Fruit fly (Drosophila melanogaster) Kc167 (cell line): ENCODE measurements around the gene GlnRS.

ENCODE experiments used
- Myc ChIP-seq: fragments of >200 bp; optimal IDR thresholded peaks from 2 replicates; lab custom pipeline; 2017; ENCODE audit warnings: missing external identifiers
- Sin3A ChIP-seq: fragments of >200 bp; optimal IDR thresholded peaks from 2 replicates; lab custom pipeline; 2018; ENCODE audit warnings: missing external identifiers
- h ChIP-seq: fragments of >200 bp; optimal IDR thresholded peaks from 3 replicates; lab custom pipeline; 2018; ENCODE audit warnings: missing external identifiers
- insv ChIP-seq: fragments of >200 bp; optimal IDR thresholded peaks from 3 replicates; lab custom pipeline; 2018; ENCODE audit warnings: missing external identifiers
- psq ChIP-seq: fragments of >200 bp; optimal IDR thresholded peaks from 2 replicates; lab custom pipeline; 2017; ENCODE audit warnings: missing external identifiers
- ttk ChIP-seq: sonication (Bioruptor generic); optimal IDR thresholded peaks from 2 replicates; lab custom pipeline; 2017; ENCODE audit warnings: missing external identifiers

GlnRS gene

dm6 chr3R:25273537-25273936 lies 8.0 kb upstream of the GlnRS start, which contains the start of gene CG11878:
Gene CG11878 (plus strand): TSS chr3R:25273837.
- no peak for TF ChIP-seq h (lab: Kevin White, UChicago)
- no peak for TF ChIP-seq insv (lab: Kevin White, UChicago)
- no peak for TF ChIP-seq ttk (lab: Kevin White, UChicago)
- TF ChIP-seq psq (lab: Kevin White, UChicago): no peak
- no peak for TF ChIP-seq Sin3A (lab: Kevin White, UChicago)
- TF ChIP-seq Myc (lab: Kevin White, UChicago): no peak

dm6 chr3R:25269909-25270308 lies 4.4 kb upstream of the GlnRS start, which contains the start of the genes CG11889 and CG11891:
Gene CG11889 (plus strand): TSS chr3R:25270209.
Gene CG11891 (plus strand): TSS chr3R:25270209.
- TF ChIP-seq psq (lab: Kevin White, UChicago): no peak
- no peak for TF ChIP-seq Myc (lab: Kevin White, UChicago)
- no peak for TF ChIP-seq h (lab: Kevin White, UChicago)
- no peak for TF ChIP-seq Sin3A (lab: Kevin White, UChicago)
- TF ChIP-seq ttk (lab: Kevin White, UChicago): no peak
- TF ChIP-seq insv (lab: Kevin White, UChicago): no peak

dm6 chr3R:25266751-25267150 lies 1.2 kb upstream of the GlnRS start:
- TF ChIP-seq insv (lab: Kevin White, UChicago): no peak
- TF ChIP-seq Sin3A (lab: Kevin White, UChicago): no peak
- TF ChIP-seq h (lab: Kevin White, UChicago): no peak
- TF ChIP-seq psq (lab: Kevin White, UChicago): no peak

- no peak for TF ChIP-seq ttk (lab: Kevin White, UChicago)
- no peak for TF ChIP-seq insv (lab: Kevin White, UChicago)
- TF ChIP-seq h (lab: Kevin White, UChicago): no peak
- TF ChIP-seq Myc (lab: Kevin White, UChicago): no peak
- TF ChIP-seq Sin3A (lab: Kevin White, UChicago): no peak
- TF ChIP-seq psq (lab: Kevin White, UChicago): no peak
Observed at dm6 chr3R:25262322-25262761, 3.2 kb downstream of the GlnRS start, which contains the start of the genes Kdsr and CG11858. Gene Kdsr (minus strand): TSS chr3R:25262498. Gene CG11858 (plus strand): TSS chr3R:25262741.

- TF ChIP-seq Sin3A (lab: Kevin White, UChicago) (no peak), Myc (lab: Kevin White, UChicago) (no peak), insv (lab: Kevin White, UChicago) (no peak), h (lab: Kevin White, UChicago) (no peak), ttk (lab: Kevin White, UChicago) (no peak), psq (lab: Kevin White, UChicago) (no peak)
Observed at dm6 chr3R:25260670-25261069, 4.9 kb downstream of the GlnRS start.

dm6 chr3R:25258628-25259240 lies 6.8 kb downstream of the GlnRS start, which contains the start of gene CG11857:
Gene CG11857 (plus strand): TSS chr3R:25258898.
- TF ChIP-seq Myc (lab: Kevin White, UChicago): no peak
- TF ChIP-seq ttk (lab: Kevin White, UChicago): no peak
- TF ChIP-seq h (lab: Kevin White, UChicago): no peak
- TF ChIP-seq insv (lab: Kevin White, UChicago): no peak
- TF ChIP-seq Sin3A (lab: Kevin White, UChicago): no peak
- TF ChIP-seq psq (lab: Kevin White, UChicago): no peak

dm6 chr3R:25249145-25250141 lies 16.1 kb downstream of the GlnRS start, which contains the start of gene Nup358:
Gene Nup358 (plus strand): TSS chr3R:25249348.
- TF ChIP-seq insv (lab: Kevin White, UChicago) (no peak), Sin3A (lab: Kevin White, UChicago) (no peak), h (lab: Kevin White, UChicago) (no peak), Myc (lab: Kevin White, UChicago) (no peak), psq (lab: Kevin White, UChicago) (no peak), ttk (lab: Kevin White, UChicago) (no peak)

dm6 chr3R:25247379-25247869 lies 18.1 kb downstream of the GlnRS start, which contains the start of the genes RpS27 and Nup37:
Gene RpS27 (minus strand): TSS chr3R:25247514.
Gene Nup37 (plus strand): TSS chr3R:25247658.
- no peak for TF ChIP-seq Myc (lab: Kevin White, UChicago)
- TF ChIP-seq Sin3A (lab: Kevin White, UChicago): no peak

- no peak for TF ChIP-seq ttk (lab: Kevin White, UChicago)
- TF ChIP-seq Sin3A (lab: Kevin White, UChicago): no peak
- TF ChIP-seq h (lab: Kevin White, UChicago): no peak
- no peak for TF ChIP-seq insv (lab: Kevin White, UChicago)
- no peak for TF ChIP-seq Myc (lab: Kevin White, UChicago)
- no peak for TF ChIP-seq psq (lab: Kevin White, UChicago)
Observed at dm6 chr3R:25245052-25245813, 20.3 kb downstream of the GlnRS start, which contains the start of gene bam. Gene bam (minus strand): TSS chr3R:25245109.

- TF ChIP-seq Myc (lab: Kevin White, UChicago): no peak
- no peak for TF ChIP-seq Sin3A (lab: Kevin White, UChicago)
- TF ChIP-seq h (lab: Kevin White, UChicago): no peak
- no peak for TF ChIP-seq ttk (lab: Kevin White, UChicago)
- no peak for TF ChIP-seq psq (lab: Kevin White, UChicago)
- TF ChIP-seq insv (lab: Kevin White, UChicago): no peak
Observed at dm6 chr3R:25241507-25242070, 23.9 kb downstream of the GlnRS start, which contains the start of gene CG11854. Gene CG11854 (plus strand): TSS chr3R:25242020.
